Fruit fly (Drosophila melanogaster) whole organism, embryonic: ENCODE measurements around the gene CG42514.
A peak's percentile ranks its signal among the peaks of the same experiment; 100 is the strongest.

Source experiments
- Atf-2 ChIP-seq: fragments of 200-800 bp; sonication (Bioruptor generic); optimal IDR thresholded peaks from 2 replicates; lab custom pipeline; 2016; ENCODE audit warnings: missing biosample characterization, missing genetic modification characterization
- CG10209 ChIP-seq: fragments of 200-800 bp; sonication (Bioruptor generic); optimal IDR thresholded peaks from 3 replicates; lab custom pipeline; 2017; ENCODE audit warnings: missing biosample characterization, mild to moderate bottlenecking, missing genetic modification characterization, missing genetic modification reagents
- CG11085 ChIP-seq: fragments of 200-800 bp; sonication (Bioruptor generic); IDR thresholded peaks from 2 replicates; pipeline ENCODE4 v1.3.6; 2022; ENCODE audit warnings: missing biosample characterization, missing genetic modification characterization
- CG13123 ChIP-seq: fragments of 200-800 bp; sonication (Bioruptor generic); optimal IDR thresholded peaks from 2 replicates; lab custom pipeline; 2016; ENCODE audit warnings: missing biosample characterization, missing genetic modification characterization
- CG13296 ChIP-seq: fragments of 200-800 bp; sonication (Bioruptor generic); optimal IDR thresholded peaks from 3 replicates; lab custom pipeline; 2018; ENCODE audit warnings: missing biosample characterization, mild to moderate bottlenecking, missing genetic modification characterization
- CG13624 ChIP-seq: fragments of 200-800 bp; sonication (Bioruptor generic); optimal IDR thresholded peaks from 2 replicates; lab custom pipeline; 2016; ENCODE audit warnings: missing biosample characterization, missing genetic modification characterization
- CG14050 ChIP-seq: fragments of 200-800 bp; sonication (Bioruptor generic); IDR thresholded peaks from 3 replicates; pipeline ENCODE4 v1.3.6; 2022; ENCODE audit warnings: missing biosample characterization, missing genetic modification characterization
- CG1529 ChIP-seq: fragments of 200-800 bp; sonication (Bioruptor generic); optimal IDR thresholded peaks from 3 replicates; lab custom pipeline; 2018; ENCODE audit warnings: missing biosample characterization, missing genetic modification characterization
- CG15479 ChIP-seq: fragments of 200-800 bp; sonication (Bioruptor generic); optimal IDR thresholded peaks from 3 replicates; lab custom pipeline; 2019; ENCODE audit warnings: missing biosample characterization, mild to moderate bottlenecking, missing genetic modification characterization, moderate library complexity
- CG16813 ChIP-seq: fragments of 200-800 bp; sonication (Bioruptor generic); IDR thresholded peaks from 3 replicates; pipeline ENCODE4 v1.3.6; 2022; ENCODE audit warnings: missing biosample characterization, missing genetic modification characterization; ENCODE audit not compliant: partially characterized antibody
- CG3163 ChIP-seq: fragments of 200-800 bp; sonication (Bioruptor generic); optimal IDR thresholded peaks from 3 replicates; lab custom pipeline; 2016; ENCODE audit warnings: missing biosample characterization, missing genetic modification characterization
- CG32532 ChIP-seq: fragments of 200-800 bp; sonication (Bioruptor generic); IDR thresholded peaks from 2 replicates; pipeline ENCODE4 v1.3.6; 2022; ENCODE audit warnings: missing biosample characterization, missing genetic modification characterization
- CG34422 ChIP-seq: fragments of 200-800 bp; sonication (Bioruptor generic); IDR thresholded peaks from 3 replicates; pipeline ENCODE4 v1.3.6; 2022; ENCODE audit warnings: missing biosample characterization, missing genetic modification characterization
- CG3838 ChIP-seq: fragments of 200-800 bp; sonication (Bioruptor generic); optimal IDR thresholded peaks from 3 replicates; lab custom pipeline; 2016; ENCODE audit warnings: missing biosample characterization, missing genetic modification characterization
- CG3847 ChIP-seq: fragments of 200-800 bp; sonication (Bioruptor generic); IDR thresholded peaks from 2 replicates; pipeline ENCODE4 v1.3.6; 2022; ENCODE audit warnings: missing biosample characterization, missing genetic modification characterization
- CG4328 ChIP-seq: fragments of 200-800 bp; sonication (Bioruptor generic); optimal IDR thresholded peaks from 3 replicates; lab custom pipeline; 2017; ENCODE audit warnings: missing biosample characterization, missing genetic modification reagents, missing genetic modification characterization
- CG5953 ChIP-seq: fragments of 200-800 bp; sonication (Bioruptor generic); IDR thresholded peaks from 2 replicates; pipeline ENCODE4 v1.3.6; 2022; ENCODE audit warnings: missing biosample characterization, missing genetic modification characterization
- CG6683 ChIP-seq: fragments of 200-800 bp; sonication (Bioruptor generic); optimal IDR thresholded peaks from 2 replicates; lab custom pipeline; 2017; ENCODE audit warnings: missing biosample characterization, mild to moderate bottlenecking, missing genetic modification characterization, missing genetic modification reagents
- CG7786 ChIP-seq: fragments of 200-800 bp; sonication (Bioruptor generic); optimal IDR thresholded peaks from 2 replicates; lab custom pipeline; 2016; ENCODE audit warnings: missing biosample characterization, missing genetic modification characterization
- CG7928 ChIP-seq: fragments of 200-800 bp; sonication (Bioruptor generic); optimal IDR thresholded peaks from 2 replicates; lab custom pipeline; 2017; ENCODE audit warnings: missing biosample characterization, mild to moderate bottlenecking, missing genetic modification characterization
- CG8281 ChIP-seq: fragments of 200-800 bp; sonication (Bioruptor generic); optimal IDR thresholded peaks from 2 replicates; lab custom pipeline; 2018; ENCODE audit warnings: missing biosample characterization, mild to moderate bottlenecking, missing genetic modification characterization, moderate library complexity
- CG8478 ChIP-seq: fragments of >200 bp; optimal IDR thresholded peaks from 2 replicates; lab custom pipeline; 2018
- Dfd ChIP-seq, 2 experiments: fragments of >200 bp; optimal IDR thresholded peaks; 2 replicates each; lab custom pipeline; 2017; ENCODE audit warnings: missing biosample characterization in 2 of 2, missing genetic modification characterization in 2 of 2
- Drgx ChIP-seq: fragments of 200-800 bp; sonication (Bioruptor generic); IDR thresholded peaks from 2 replicates; pipeline ENCODE4 v1.3.6; 2022; ENCODE audit warnings: missing biosample characterization, missing genetic modification characterization
- E2f1 ChIP-seq: fragments of 200-800 bp; sonication (Bioruptor generic); IDR thresholded peaks from 2 replicates; pipeline ENCODE4 v1.3.6; 2022; ENCODE audit warnings: missing biosample characterization, missing genetic modification characterization
- Gsc ChIP-seq: fragments of 200-800 bp; sonication (Bioruptor generic); IDR thresholded peaks from 2 replicates; pipeline ENCODE4 v1.3.6; 2022; ENCODE audit warnings: missing biosample characterization, missing genetic modification characterization
- H2.0 ChIP-seq: fragments of 200-800 bp; sonication (Bioruptor generic); IDR thresholded peaks from 2 replicates; pipeline ENCODE4 v1.3.6; 2022; ENCODE audit warnings: missing biosample characterization, missing genetic modification characterization
- Mad ChIP-seq: fragments of 200-800 bp; sonication (Bioruptor generic); optimal IDR thresholded peaks from 2 replicates; lab custom pipeline; 2016; ENCODE audit warnings: missing biosample characterization, missing genetic modification characterization
- Pdp1 ChIP-seq, 2 experiments: fragments of 200-800 bp; sonication (Bioruptor generic); optimal IDR thresholded peaks; 3 replicates each; lab custom pipeline; 2016; ENCODE audit warnings: missing biosample characterization in 2 of 2, missing genetic modification characterization in 2 of 2, mild to moderate bottlenecking in 1 of 2, moderate library complexity in 1 of 2
- Tbp ChIP-seq: fragments of >200 bp; optimal IDR thresholded peaks from 2 replicates; lab custom pipeline; 2018; ENCODE audit warnings: missing biosample characterization, missing genetic modification characterization
- br ChIP-seq: fragments of >200 bp; optimal IDR thresholded peaks from 2 replicates; lab custom pipeline; 2017
- ci ChIP-seq: fragments of 200-800 bp; sonication (Bioruptor generic); IDR thresholded peaks from 3 replicates; pipeline ENCODE4 v1.3.6; 2022; ENCODE audit warnings: missing biosample characterization, missing genetic modification characterization
- corto ChIP-seq: fragments of 200-800 bp; sonication (Bioruptor generic); optimal IDR thresholded peaks from 2 replicates; lab custom pipeline; 2016; ENCODE audit warnings: missing biosample characterization, mild to moderate bottlenecking, missing genetic modification characterization, moderate library complexity
- crol ChIP-seq: fragments of 200-800 bp; sonication (Bioruptor generic); IDR thresholded peaks from 2 replicates; pipeline ENCODE4 v1.3.6; 2022; ENCODE audit warnings: missing biosample characterization, missing genetic modification characterization
- dan ChIP-seq: fragments of 200-800 bp; sonication (Bioruptor generic); IDR thresholded peaks from 2 replicates; pipeline ENCODE4 v1.3.6; 2022; ENCODE audit warnings: missing biosample characterization, missing genetic modification characterization
- fd64A ChIP-seq: fragments of 200-800 bp; sonication (Bioruptor generic); optimal IDR thresholded peaks from 3 replicates; lab custom pipeline; 2018; ENCODE audit warnings: missing biosample characterization, mild to moderate bottlenecking, missing genetic modification characterization
- fru ChIP-seq: fragments of >200 bp; optimal IDR thresholded peaks from 2 replicates; lab custom pipeline; 2017
- gce ChIP-seq: fragments of 200-800 bp; sonication (Bioruptor generic); IDR thresholded peaks from 3 replicates; pipeline ENCODE4 v1.3.6; 2022; ENCODE audit warnings: missing biosample characterization, missing genetic modification characterization
- insv ChIP-seq, 2 experiments: fragments of 200-800 bp; sonication (Bioruptor generic); optimal IDR thresholded peaks; 3 replicates each; lab custom pipeline; 2016 to 2018; ENCODE audit warnings: missing biosample characterization in 2 of 2, missing genetic modification characterization in 2 of 2
- inv ChIP-seq: fragments of 200-800 bp; sonication (Bioruptor generic); IDR thresholded peaks from 2 replicates; pipeline ENCODE4 v1.3.6; 2022; ENCODE audit warnings: missing biosample characterization, missing genetic modification characterization; ENCODE audit not compliant: partially characterized antibody
- oc ChIP-seq: fragments of 200-800 bp; sonication (Bioruptor generic); optimal IDR thresholded peaks from 2 replicates; lab custom pipeline; 2018; ENCODE audit warnings: missing biosample characterization, mild to moderate bottlenecking, missing genetic modification characterization, moderate library complexity
- org-1 ChIP-seq: fragments of 200-800 bp; sonication (Bioruptor generic); optimal IDR thresholded peaks from 2 replicates; lab custom pipeline; 2017; ENCODE audit warnings: missing biosample characterization, missing genetic modification characterization
- otp ChIP-seq: fragments of 200-800 bp; sonication (Bioruptor generic); IDR thresholded peaks from 3 replicates; pipeline ENCODE4, ENCODE4 v1.3.6; 2022; ENCODE audit warnings: missing biosample characterization, missing genetic modification characterization
- pnt ChIP-seq: fragments of 200-800 bp; sonication (Bioruptor generic); optimal IDR thresholded peaks from 3 replicates; lab custom pipeline; 2016; ENCODE audit warnings: missing biosample characterization, missing genetic modification characterization
- ranshi ChIP-seq: fragments of 200-800 bp; sonication (Bioruptor generic); IDR thresholded peaks from 2 replicates; pipeline ENCODE4 v1.3.6; 2022; ENCODE audit warnings: missing biosample characterization, missing genetic modification characterization
- rib ChIP-seq: fragments of 200-800 bp; sonication (Bioruptor generic); IDR thresholded peaks from 2 replicates; pipeline ENCODE4 v1.3.6; 2022; ENCODE audit warnings: missing biosample characterization, missing genetic modification characterization
- salm ChIP-seq: fragments of 200-800 bp; sonication (Bioruptor generic); optimal IDR thresholded peaks from 2 replicates; lab custom pipeline; 2018; ENCODE audit warnings: missing biosample characterization, mild to moderate bottlenecking, missing genetic modification characterization
- seq ChIP-seq: fragments of 200-800 bp; sonication (Bioruptor generic); IDR thresholded peaks from 2 replicates; pipeline ENCODE4 v1.3.6; 2022; ENCODE audit warnings: missing biosample characterization, missing genetic modification characterization
- sim ChIP-seq: fragments of 200-800 bp; sonication (Bioruptor generic); IDR thresholded peaks from 2 replicates; pipeline ENCODE4 v1.3.6; 2022; ENCODE audit warnings: missing biosample characterization, missing genetic modification characterization
- slou ChIP-seq: fragments of 200-800 bp; sonication (Bioruptor generic); optimal IDR thresholded peaks from 3 replicates; lab custom pipeline; 2016; ENCODE audit warnings: missing biosample characterization, missing genetic modification characterization
- tx ChIP-seq: fragments of 200-800 bp; sonication (Bioruptor generic); optimal IDR thresholded peaks from 2 replicates; lab custom pipeline; 2016; ENCODE audit warnings: missing biosample characterization, missing genetic modification characterization
- wdn ChIP-seq: fragments of 200-800 bp; sonication (Bioruptor generic); IDR thresholded peaks from 2 replicates; pipeline ENCODE4 v1.3.6; 2022; ENCODE audit warnings: missing biosample characterization, missing genetic modification characterization

CG42514 gene

DNA sequence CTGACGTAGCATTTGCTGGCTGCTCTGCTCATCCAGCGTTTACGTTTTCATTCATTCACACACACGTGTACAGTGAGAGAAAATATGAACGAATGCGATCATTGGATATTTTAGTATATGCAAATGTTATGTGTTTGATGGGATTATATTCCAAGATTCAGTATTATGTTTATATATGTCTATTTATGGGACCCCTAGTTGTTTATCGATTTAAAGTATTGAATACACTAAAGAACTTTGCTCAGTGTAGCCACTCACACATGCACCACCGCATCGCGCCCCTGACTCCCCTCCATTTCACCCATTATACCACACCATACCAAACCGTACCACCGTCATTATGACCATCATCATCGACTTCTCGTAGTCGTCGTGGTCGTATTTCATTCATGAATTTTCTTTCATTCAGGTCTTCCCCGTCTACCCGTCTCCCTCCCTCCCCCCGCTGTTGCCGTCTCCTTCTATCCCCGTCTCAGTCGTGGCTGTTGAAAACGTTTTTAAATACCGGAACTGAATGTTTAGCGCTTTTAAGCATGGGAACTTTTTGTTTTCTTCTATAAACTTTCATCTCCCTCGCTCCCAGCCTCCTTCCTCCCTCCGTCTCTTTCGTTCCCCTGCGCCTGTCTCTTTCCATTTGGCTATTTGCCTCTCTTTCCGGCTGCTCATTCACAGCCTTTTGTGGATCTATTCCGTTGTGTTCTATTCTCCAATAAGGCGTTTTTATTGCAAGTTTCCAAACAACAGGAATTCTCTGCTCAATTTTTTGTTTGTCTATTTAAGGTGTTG lies 15.4 kb downstream of the CG42514 start (continued):
- TF ChIP-seq H2.0 (GFP tag; lab: Robert Waterston, UW): peak; percentile 96
- TF ChIP-seq CG16813 (GFP tag; lab: Robert Waterston, UW): no peak
- peak; percentile 99 for TF ChIP-seq ci
- peak; percentile 97 for TF ChIP-seq Pdp1 (GFP tag; optimal IDR thresholded peaks at IDR 0.05; lab: Kevin White, UChicago)
- no peak for TF ChIP-seq br (lab: Kevin White, UChicago)
- TF ChIP-seq CG7928 (GFP tag; lab: Kevin White, UChicago): peak; percentile 66
- peak; percentile 94 for TF ChIP-seq CG13123
- peak; percentile 92 for TF ChIP-seq CG3838 (GFP tag; lab: Kevin White, UChicago)
- peak; percentile 94 for TF ChIP-seq CG3847 (GFP tag; lab: Robert Waterston, UW)
- TF ChIP-seq CG7786 (GFP tag; lab: Kevin White, UChicago): peak; percentile 96
- TF ChIP-seq CG3163 (GFP tag; lab: Kevin White, UChicago): peak; percentile 83
- peak; percentile 97 for TF ChIP-seq pnt (GFP tag; lab: Kevin White, UChicago)
- TF ChIP-seq fru (lab: Kevin White, UChicago): no peak
- peak; percentile 90 for TF ChIP-seq CG4328
- peak; percentile 94 for TF ChIP-seq CG32532
- TF ChIP-seq CG34422 (GFP tag; lab: Robert Waterston, UW): peak; percentile 97
- TF ChIP-seq CG8478 (lab: Kevin White, UChicago): no peak
- TF ChIP-seq rib (GFP tag; lab: Robert Waterston, UW): peak; percentile 82
- no peak for TF ChIP-seq CG15479 (GFP tag; lab: Kevin White, UChicago)
- TF ChIP-seq Drgx (GFP tag; lab: Robert Waterston, UW): peak; percentile 91
- peak; percentile 98 for TF ChIP-seq CG1529 (GFP tag; lab: Kevin White, UChicago)
- TF ChIP-seq CG10209: peak; percentile 96
- TF ChIP-seq Gsc (GFP tag; lab: Robert Waterston, UW): peak; percentile 93
- TF ChIP-seq Atf-2 (GFP tag; lab: Kevin White, UChicago): peak; percentile 96
- TF ChIP-seq wdn (GFP tag; lab: Robert Waterston, UW): peak; percentile 83
- peak; percentile 95 for TF ChIP-seq org-1 (GFP tag; lab: Kevin White, UChicago)
- peak; percentile 88 for TF ChIP-seq CG11085 (GFP tag; lab: Robert Waterston, UW)
- peak; percentile 98 for TF ChIP-seq oc
- TF ChIP-seq crol (GFP tag; lab: Robert Waterston, UW): peak; percentile 96
- TF ChIP-seq seq: peak; percentile 94
- TF ChIP-seq insv (GFP tag; optimal IDR thresholded peaks at IDR 0.05; lab: Kevin White, UChicago): peak; percentile 4 to 63
- peak; percentile 96 for TF ChIP-seq gce (GFP tag; lab: Robert Waterston, UW)
- peak; percentile 98 for TF ChIP-seq sim
- TF ChIP-seq CG8281 (tag; lab: Kevin White, UChicago): peak; percentile 86
- TF ChIP-seq slou (GFP tag; lab: Kevin White, UChicago): peak; percentile 84
- TF ChIP-seq Mad (GFP tag; lab: Kevin White, UChicago): peak; percentile 96
- peak; percentile 95 for TF ChIP-seq tx (GFP tag; lab: Kevin White, UChicago)
- peak; percentile 90 for TF ChIP-seq CG13296
- TF ChIP-seq fd64A (GFP tag; lab: Kevin White, UChicago): peak; percentile 97
- peak; percentile 92 for TF ChIP-seq dan (GFP tag; lab: Robert Waterston, UW)
- TF ChIP-seq CG6683 (GFP tag; lab: Kevin White, UChicago): peak; percentile 91
- peak; percentile 95 for TF ChIP-seq CG13624 (GFP tag; lab: Kevin White, UChicago)
- no peak for TF ChIP-seq Dfd (GFP tag; optimal IDR thresholded peaks at IDR 0.05; lab: Kevin White, UChicago)
- peak; percentile 93 for TF ChIP-seq CG5953 (GFP tag; lab: Robert Waterston, UW)
- no peak for TF ChIP-seq Tbp (GFP tag; lab: Kevin White, UChicago)
- peak; percentile 96 for TF ChIP-seq E2f1 (GFP tag; lab: Robert Waterston, UW)
- peak; percentile 94 for TF ChIP-seq CG14050 (GFP tag; lab: Robert Waterston, UW)
- TF ChIP-seq ranshi (GFP tag; lab: Robert Waterston, UW): peak; percentile 97
- TF ChIP-seq salm (tag; lab: Kevin White, UChicago): peak; percentile 95
- peak; percentile 97 for TF ChIP-seq otp (GFP tag; lab: Robert Waterston, UW)
- no peak for TF ChIP-seq inv (GFP tag; lab: Robert Waterston, UW)
- TF ChIP-seq corto (GFP tag; lab: Kevin White, UChicago): no peak
